Fruit fly (Drosophila melanogaster) whole organism, prepupa: ENCODE measurements around the gene puc.

Experiments used
- acj6 ChIP-seq: fragments of 200-800 bp; sonication (Bioruptor generic); optimal IDR thresholded peaks from 3 replicates; lab custom pipeline; 2016; ENCODE audit warnings: missing biosample characterization, missing genetic modification characterization
- ss ChIP-seq, 2 experiments: fragments of 200-800 bp; sonication (Bioruptor generic); optimal IDR thresholded peaks; 2 replicates in 1 of 2; 3 replicates in 1 of 2; lab custom pipeline; 2017 to 2018; ENCODE audit warnings: mild to moderate bottlenecking in 2 of 2, missing biosample characterization in 2 of 2, missing genetic modification characterization in 2 of 2, moderate library complexity in 1 of 2

DNA sequence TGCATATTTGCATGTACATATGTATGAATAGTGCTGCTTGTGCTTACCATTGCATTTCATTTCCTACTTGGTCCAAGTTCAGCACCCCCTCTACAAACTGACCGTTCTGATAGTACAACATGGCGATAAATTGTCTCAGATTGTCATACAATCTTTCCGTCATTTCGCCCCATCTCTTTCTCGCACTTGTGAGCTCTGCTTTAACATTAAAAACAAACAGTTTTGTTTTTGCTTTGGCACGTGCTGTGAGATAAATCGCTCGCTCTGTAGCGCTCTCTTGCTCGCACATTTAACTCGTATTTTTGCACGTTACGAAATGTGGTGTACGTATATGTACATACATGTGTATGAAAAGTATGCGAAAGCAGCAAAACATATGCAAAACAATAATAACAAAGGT lies 3.6 kb downstream of the puc start:
- TF ChIP-seq acj6 (no peak), ss (GFP tag; optimal IDR thresholded peaks at IDR 0.05; lab: Kevin White, UChicago) (peak; percentile 4 to 42)
